Worm (Caenorhabditis elegans) whole organism, L4 larva: ENCODE results near the gene daf-41.

Experiments
- F10B5.3 ChIP-seq: sonication (generic microtip); optimal IDR thresholded peaks from 2 replicates; lab custom pipeline; 2016; ENCODE audit warnings: mild to moderate bottlenecking, missing genetic modification characterization, missing compliant biosample characterization
- R02D3.7 ChIP-seq: fragments of 150-350 bp; sonication (generic microtip); optimal IDR thresholded peaks from 3 replicates; lab custom pipeline; 2014; ENCODE audit warnings: missing biosample characterization, missing genetic modification characterization
- T26A8.4 ChIP-seq: fragments of 200-800 bp; sonication (Bioruptor generic); IDR thresholded peaks from 2 replicates; pipeline ENCODE4 v1.3.6; 2022; ENCODE audit warnings: missing genetic modification characterization, missing compliant biosample characterization
- Y105C5A.15 ChIP-seq: fragments of 200-800 bp; sonication (Bioruptor generic); IDR thresholded peaks from 2 replicates; pipeline ENCODE4 v1.3.6; 2022; ENCODE audit warnings: missing genetic modification characterization, missing compliant biosample characterization
- Y48G9A.11 ChIP-seq: fragments of 200-800 bp; sonication (Bioruptor generic); IDR thresholded peaks from 2 replicates; pipeline ENCODE4 v1.3.6; 2022; ENCODE audit warnings: missing genetic modification reagents, missing genetic modification characterization, missing compliant biosample characterization
- Y75B8A.6 ChIP-seq: fragments of 200-800 bp; sonication (Bioruptor generic); IDR thresholded peaks from 2 replicates; pipeline ENCODE4 v1.3.6; 2022; ENCODE audit warnings: missing genetic modification reagents, missing genetic modification characterization, missing compliant biosample characterization
- ZK546.5 ChIP-seq, 2 experiments: sonication (generic microtip); optimal IDR thresholded peaks; 2 replicates each; lab custom pipeline; 2017; ENCODE audit warnings: missing biosample characterization in 2 of 2, missing genetic modification characterization in 2 of 2
- aha-1 ChIP-seq: fragments of 150-350 bp; peaks from one replicate; lab custom pipeline; 2014; ENCODE audit warnings: missing biosample characterization, missing genetic modification characterization
- attf-4 ChIP-seq: sonication (generic microtip); optimal IDR thresholded peaks from 3 replicates; lab custom pipeline; 2017; ENCODE audit warnings: missing biosample characterization, missing genetic modification characterization
- ceh-28 ChIP-seq: fragments of 150-350 bp; optimal IDR thresholded peaks from 2 replicates; lab custom pipeline; 2014; ENCODE audit warnings: missing biosample characterization, missing genetic modification reagents, missing genetic modification characterization
- ceh-44 ChIP-seq: fragments of 200-800 bp; sonication (Bioruptor generic); IDR thresholded peaks from 2 replicates; pipeline ENCODE4 v1.3.6; 2022; ENCODE audit warnings: missing genetic modification reagents, missing genetic modification characterization, missing compliant biosample characterization
- ceh-62 ChIP-seq: sonication (generic microtip); optimal IDR thresholded peaks from 2 replicates; lab custom pipeline; 2017; ENCODE audit warnings: missing biosample characterization, missing genetic modification characterization
- ctbp-1 ChIP-seq: fragments of 200-800 bp; sonication (Bioruptor generic); IDR thresholded peaks from 2 replicates; pipeline ENCODE4 v1.3.6; 2022; ENCODE audit warnings: missing genetic modification reagents, missing genetic modification characterization, missing compliant biosample characterization
- daf-12 ChIP-seq: fragments of 150-350 bp; optimal IDR thresholded peaks from 2 replicates; lab custom pipeline; 2014; ENCODE audit warnings: missing biosample characterization, missing genetic modification reagents, missing genetic modification characterization
- daf-19 ChIP-seq: fragments of 200-800 bp; sonication (Bioruptor generic); conservative IDR thresholded peaks from 2 replicates; pipeline ENCODE4 v1.3.6; 2022; ENCODE audit warnings: missing genetic modification characterization, missing compliant biosample characterization
- dmd-6 ChIP-seq: fragments of 200-800 bp; sonication (Bioruptor generic); IDR thresholded peaks from 2 replicates; pipeline ENCODE4 v1.3.6; 2022; ENCODE audit warnings: missing genetic modification reagents, missing genetic modification characterization, missing compliant biosample characterization
- egl-43 ChIP-seq: fragments of 200-800 bp; sonication (Bioruptor generic); IDR thresholded peaks from 2 replicates; pipeline ENCODE4 v1.3.6; 2022; ENCODE audit warnings: missing genetic modification reagents, missing genetic modification characterization, missing compliant biosample characterization
- hlh-30 ChIP-seq: sonication (generic microtip); optimal IDR thresholded peaks from 2 replicates; lab custom pipeline; 2017; ENCODE audit warnings: antibody characterized with exemption, mild to moderate bottlenecking, missing genetic modification characterization, missing compliant biosample characterization; ENCODE audit not compliant: insufficient read depth
- hmg-1.1 ChIP-seq: fragments of 200-800 bp; sonication (Bioruptor generic); IDR thresholded peaks from 2 replicates; pipeline ENCODE4 v1.3.6; 2022; ENCODE audit warnings: missing genetic modification reagents, missing genetic modification characterization, missing compliant biosample characterization
- jun-1 ChIP-seq: fragments of 150-350 bp; optimal IDR thresholded peaks from 2 replicates; lab custom pipeline; 2014; ENCODE audit warnings: missing biosample characterization, missing genetic modification reagents, missing genetic modification characterization
- lin-29 ChIP-seq: fragments of 200-800 bp; sonication (Bioruptor generic); IDR thresholded peaks from 2 replicates; pipeline ENCODE4 v1.3.6; 2022; ENCODE audit warnings: missing genetic modification reagents, missing genetic modification characterization, missing compliant biosample characterization
- lin-38 ChIP-seq: fragments of 200-800 bp; sonication (Bioruptor generic); IDR thresholded peaks from 2 replicates; pipeline ENCODE4 v1.3.6; 2022; ENCODE audit warnings: missing genetic modification reagents, missing genetic modification characterization, missing compliant biosample characterization
- lin-39 ChIP-seq: fragments of 150-350 bp; optimal IDR thresholded peaks from 2 replicates; lab custom pipeline; 2014; ENCODE audit warnings: missing biosample characterization, missing genetic modification reagents, missing genetic modification characterization
- lir-3 ChIP-seq: sonication (generic microtip); optimal IDR thresholded peaks from 2 replicates; lab custom pipeline; 2016; ENCODE audit warnings: mild to moderate bottlenecking, missing genetic modification characterization, missing compliant biosample characterization
- lsy-2 ChIP-seq, 2 experiments: fragments of 150-350 bp in 1 of 2; sonication (generic microtip) in 1 of 2; optimal IDR thresholded peaks; 2 replicates each; lab custom pipeline; 2014 to 2017; ENCODE audit warnings: missing biosample characterization in 2 of 2, missing genetic modification characterization in 2 of 2
- madf-5 ChIP-seq, 2 experiments: fragments of 200-800 bp; sonication (Bioruptor generic); IDR thresholded peaks; 2 replicates each; pipeline ENCODE4 v1.3.6; 2022; ENCODE audit warnings: missing compliant biosample characterization in 2 of 2, missing genetic modification characterization in 2 of 2
- mdl-1 ChIP-seq, 2 experiments: fragments of 150-350 bp in 1 of 2; sonication (generic microtip) in 1 of 2; optimal IDR thresholded peaks; 2 replicates each; lab custom pipeline; 2014 to 2017; ENCODE audit warnings: missing biosample characterization in 2 of 2, missing genetic modification characterization in 2 of 2
- mes-2 ChIP-seq: sonication (generic microtip); optimal IDR thresholded peaks from 2 replicates; lab custom pipeline; 2016; ENCODE audit warnings: missing genotype, mild to moderate bottlenecking, missing genetic modification characterization, missing compliant biosample characterization; ENCODE audit not compliant: poor library complexity, severe bottlenecking
- nhr-41 ChIP-seq: fragments of 200-800 bp; sonication (Bioruptor generic); IDR thresholded peaks from 2 replicates; pipeline ENCODE4 v1.3.6; 2022; ENCODE audit warnings: missing genetic modification reagents, missing genetic modification characterization, missing compliant biosample characterization
- nhr-48 ChIP-seq: sonication (generic microtip); optimal IDR thresholded peaks from 2 replicates; lab custom pipeline; 2016; ENCODE audit warnings: mild to moderate bottlenecking, missing genetic modification characterization, missing compliant biosample characterization
- nhr-6 ChIP-seq: fragments of 150-350 bp; optimal IDR thresholded peaks from 2 replicates; lab custom pipeline; 2014; ENCODE audit warnings: missing biosample characterization, missing genetic modification characterization
- nhr-76 ChIP-seq: fragments of 150-350 bp; optimal IDR thresholded peaks from 2 replicates; lab custom pipeline; 2014; ENCODE audit warnings: missing biosample characterization, missing genetic modification characterization
- nhr-77 ChIP-seq: fragments of 150-350 bp; optimal IDR thresholded peaks from 2 replicates; lab custom pipeline; 2014; ENCODE audit warnings: missing biosample characterization, missing genetic modification characterization
- php-3 ChIP-seq: fragments of 200-800 bp; sonication (Bioruptor generic); IDR thresholded peaks from 2 replicates; pipeline ENCODE4 v1.3.6; 2022; ENCODE audit warnings: missing genetic modification reagents, missing genetic modification characterization, missing compliant biosample characterization
- pqm-1 ChIP-seq: sonication (generic microtip); optimal IDR thresholded peaks from 2 replicates; lab custom pipeline; 2017; ENCODE audit warnings: missing biosample characterization, missing genetic modification characterization
- rbr-2 ChIP-seq: sonication (generic microtip); optimal IDR thresholded peaks from 2 replicates; lab custom pipeline; 2016; ENCODE audit warnings: missing genotype, missing genetic modification characterization, missing compliant biosample characterization
- set-16 ChIP-seq: fragments of 200-800 bp; sonication (Bioruptor generic); IDR thresholded peaks from 2 replicates; pipeline ENCODE4 v1.3.6; 2022; ENCODE audit warnings: missing genetic modification reagents, missing genetic modification characterization, missing compliant biosample characterization
- snpc-1.2 ChIP-seq: fragments of 200-800 bp; sonication (Bioruptor generic); IDR thresholded peaks from 2 replicates; pipeline ENCODE4 v1.3.6; 2022; ENCODE audit warnings: missing genetic modification reagents, missing genetic modification characterization, missing compliant biosample characterization
- spr-3 ChIP-seq: fragments of 200-800 bp; sonication (Bioruptor generic); optimal IDR thresholded peaks from 2 replicates; lab custom pipeline; 2018; ENCODE audit warnings: mild to moderate bottlenecking, missing genetic modification characterization, missing compliant biosample characterization
- tag-97 ChIP-seq: fragments of 200-800 bp; sonication (Bioruptor generic); IDR thresholded peaks from 2 replicates; pipeline ENCODE4 v1.3.6; 2022; ENCODE audit warnings: missing genetic modification characterization, missing compliant biosample characterization
- tra-1 ChIP-seq: fragments of 200-800 bp; sonication (Bioruptor generic); IDR thresholded peaks from 2 replicates; pipeline ENCODE4 v1.3.6; 2022; ENCODE audit warnings: missing genetic modification reagents, missing genetic modification characterization, missing compliant biosample characterization
- unc-39 ChIP-seq: sonication (generic microtip); optimal IDR thresholded peaks from 2 replicates; lab custom pipeline; 2017; ENCODE audit warnings: missing biosample characterization, missing genetic modification characterization
- unc-62 ChIP-seq, 3 experiments: fragments of 150-350 bp in 1 of 3; sonication (generic microtip); optimal IDR thresholded peaks in 2 of 3; peaks in 1 of 3; 1 replicate in 1 of 3; 2 replicates in 2 of 3; lab custom pipeline; 2014 to 2017; ENCODE audit warnings: missing biosample characterization in 3 of 3, missing genetic modification characterization in 3 of 3, missing genetic modification reagents in 3 of 3, missing genotype in 1 of 3
- vab-7 ChIP-seq: fragments of 200-800 bp; sonication (Bioruptor generic); IDR thresholded peaks from 2 replicates; pipeline ENCODE4 v1.3.6; 2022; ENCODE audit warnings: missing genetic modification reagents, missing genetic modification characterization, missing compliant biosample characterization
- ztf-11 ChIP-seq: fragments of 150-350 bp; optimal IDR thresholded peaks from 2 replicates; lab custom pipeline; 2014; ENCODE audit warnings: missing biosample characterization, missing genetic modification characterization

Gene daf-41

DNA sequence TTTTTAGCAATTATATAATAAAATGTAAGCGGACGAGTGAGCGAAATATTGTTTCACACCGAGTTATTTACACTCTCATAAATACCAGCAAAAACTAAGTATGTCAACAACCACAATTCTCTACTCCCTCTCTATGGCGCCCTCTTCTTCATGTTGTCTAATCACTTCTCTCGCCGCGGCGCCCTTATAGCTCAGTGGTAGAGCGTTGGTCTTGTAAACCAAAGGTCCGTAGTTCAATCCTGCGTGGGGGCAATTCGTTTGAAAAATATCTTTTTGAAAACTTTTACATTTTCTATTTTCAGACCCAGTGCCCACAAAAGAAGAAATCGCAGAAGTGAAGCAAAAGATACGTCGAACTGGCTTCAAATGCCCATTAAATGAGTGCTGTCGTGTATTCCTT is 31.2 kb upstream of the daf-41 start (continued):
- TF ChIP-seq lin-29 (GFP tag; lab: Robert Waterston, UW) (0 out of 2 replicates have a peak, but pooled peaks have one; percentile 46), ceh-28 (no peak), ctbp-1 (GFP tag; lab: Robert Waterston, UW) (peak; percentile 95), daf-12 (no peak), nhr-48 (tag; lab: Kevin White, UChicago) (no peak), snpc-1.2 (peak; percentile 91), hlh-30 (tag; lab: Kevin White, UChicago) (peak; percentile 49), mes-2 (tag; lab: Kevin White, UChicago) (peak; percentile 81), Y48G9A.11 (peak; percentile 90), spr-3 (GFP tag; lab: Kevin White, UChicago) (peak; percentile 82), hmg-1.1 (GFP tag; lab: Robert Waterston, UW) (peak; percentile 92), lin-38 (GFP tag; lab: Robert Waterston, UW) (peak; percentile 86), rbr-2 (tag; lab: Kevin White, UChicago) (peak; percentile 69), ceh-62 (tag; lab: Kevin White, UChicago) (no peak), lir-3 (peak; percentile 81), unc-39 (tag; lab: Kevin White, UChicago) (no peak), tra-1 (GFP tag; lab: Robert Waterston, UW) (peak; percentile 83), attf-4 (no peak), dmd-6 (peak; percentile 66), daf-19 (GFP tag; lab: Robert Waterston, UW) (peak; percentile 93), nhr-6 (tag; lab: Kevin White, UChicago) (no peak), madf-5 (GFP tag; IDR thresholded peaks at IDR 0.05; lab: Robert Waterston, UW) (peak; percentile 88 to 97), ZK546.5 (tag; optimal IDR thresholded peaks at IDR 0.05; lab: Kevin White, UChicago) (no peak), Y105C5A.15 (GFP tag; lab: Robert Waterston, UW) (peak; percentile 91), pqm-1 (no peak), lin-39 (tag; lab: Kevin White, UChicago) (no peak), nhr-76 (tag; lab: Kevin White, UChicago) (no peak)

DNA sequence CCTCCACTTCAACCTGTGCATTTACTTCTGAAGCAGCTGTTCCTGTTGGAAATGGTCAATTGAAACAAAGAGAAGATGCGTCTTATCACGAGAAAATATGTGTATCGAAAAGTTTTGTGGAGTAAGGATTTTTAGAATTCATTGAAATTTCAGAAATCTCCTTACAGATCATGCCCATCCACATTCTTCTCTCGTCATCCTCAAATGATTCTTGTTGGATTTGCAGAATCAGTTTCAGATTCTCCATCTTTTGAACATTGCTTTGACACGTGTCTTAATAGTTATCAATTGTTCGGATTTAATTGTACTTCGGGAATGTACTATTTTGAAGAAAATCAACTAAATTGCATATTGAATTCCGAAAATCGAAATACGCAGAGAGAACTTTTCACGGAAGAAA is 29.5 kb upstream of the daf-41 start:
- no peak for TF ChIP-seq egl-43 (GFP tag; lab: Robert Waterston, UW)
- peak in 1 of 2 experiments; percentile 98 for TF ChIP-seq unc-62 (GFP tag; optimal IDR thresholded peaks at IDR 0.05 in 1 of 2; lab: Kevin White, UChicago)
- TF ChIP-seq unc-62 (tag; optimal IDR thresholded peaks at IDR 0.05; lab: Kevin White, UChicago): no peak

ce11 chrIII:5301786-5302268 is 27.3 kb upstream of the daf-41 start, which contains the start of the genes T15B12.2 and F52C9.5:
T15B12.2 (minus strand) TSS chrIII:5301886.
F52C9.5 (plus strand) TSS chrIII:5302218.
- no peak for TF ChIP-seq jun-1
- TF ChIP-seq nhr-6 (tag; lab: Kevin White, UChicago): no peak
- no peak for TF ChIP-seq Y75B8A.6 (GFP tag; lab: Robert Waterston, UW)
- no peak for TF ChIP-seq nhr-76 (tag; lab: Kevin White, UChicago)
- no peak for TF ChIP-seq php-3 (GFP tag; lab: Robert Waterston, UW)

DNA sequence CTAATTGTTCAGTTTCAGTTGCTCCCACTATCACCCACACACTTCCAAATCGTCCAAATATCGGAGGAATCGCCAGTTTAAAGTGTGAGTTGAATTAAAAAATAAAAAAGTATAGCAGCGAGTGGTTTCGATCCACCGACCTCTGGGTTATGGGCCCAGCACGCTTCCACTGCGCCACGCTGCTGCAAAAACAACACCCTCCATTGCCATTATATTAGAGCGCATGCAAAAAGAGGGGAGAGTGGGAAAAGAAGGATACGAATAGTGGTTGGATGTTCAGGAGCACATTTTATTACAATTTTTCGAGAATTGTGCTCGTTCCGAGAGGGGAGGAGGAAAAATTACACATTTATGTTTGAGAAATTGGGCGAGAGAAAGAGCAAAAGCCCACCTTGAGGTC is 20.3 kb upstream of the daf-41 start:
- no peak for TF ChIP-seq set-16 (GFP tag; lab: Robert Waterston, UW)
- peak; percentile 41 for TF ChIP-seq F10B5.3 (tag; lab: Kevin White, UChicago)
- TF ChIP-seq spr-3 (GFP tag; lab: Kevin White, UChicago): peak; percentile 69
- no peak for TF ChIP-seq tag-97 (GFP tag; lab: Robert Waterston, UW)
- peak; percentile 81 for TF ChIP-seq lir-3
- TF ChIP-seq ztf-11 (tag; lab: Kevin White, UChicago): no peak
- TF ChIP-seq nhr-41 (GFP tag; lab: Robert Waterston, UW): peak; percentile 65; the same call in 1 of the 2 replicates
- TF ChIP-seq vab-7: peak; percentile 92
- peak in 1 of 2 experiments; percentile 52 for TF ChIP-seq mdl-1 (tag; optimal IDR thresholded peaks at IDR 0.05; lab: Kevin White, UChicago)
- peak; percentile 87 for TF ChIP-seq T26A8.4 (GFP tag; lab: Robert Waterston, UW)
- TF ChIP-seq aha-1: no peak
- peak; percentile 15 to 75; a peak in 2 of 4 replicates for TF ChIP-seq madf-5 (GFP tag; IDR thresholded peaks at IDR 0.05; lab: Robert Waterston, UW)
- no peak for TF ChIP-seq lsy-2 (tag; optimal IDR thresholded peaks at IDR 0.05; lab: Kevin White, UChicago)
- peak; percentile 85; the same call in 1 of the 2 replicates for TF ChIP-seq ceh-44 (GFP tag; lab: Robert Waterston, UW)
- peak; percentile 68 for TF ChIP-seq mes-2 (tag; lab: Kevin White, UChicago)
- TF ChIP-seq hmg-1.1 (GFP tag; lab: Robert Waterston, UW): peak; percentile 86
- TF ChIP-seq ctbp-1 (GFP tag; lab: Robert Waterston, UW): peak; percentile 76
- TF ChIP-seq nhr-77 (tag; lab: Kevin White, UChicago): no peak
- TF ChIP-seq R02D3.7 (tag; lab: Kevin White, UChicago): peak; percentile 3
- no peak for TF ChIP-seq nhr-76 (tag; lab: Kevin White, UChicago)
